Fruit fly (Drosophila melanogaster) whole organism, embryonic: Measurements from ENCODE around the gene CG34398.

ENCODE experiments used
- ATbp ChIP-seq: fragments of 200-800 bp; sonication (Bioruptor generic); optimal IDR thresholded peaks from 2 replicates; lab custom pipeline; 2017; ENCODE audit warnings: missing biosample characterization, mild to moderate bottlenecking, missing genetic modification characterization, missing genetic modification reagents
- Ada2b ChIP-seq: fragments of 200-800 bp; sonication (Bioruptor generic); IDR thresholded peaks from 2 replicates; pipeline ENCODE4 v1.3.6; 2022; ENCODE audit warnings: missing biosample characterization, missing genetic modification characterization
- CG10462 ChIP-seq: fragments of 200-800 bp; sonication (Bioruptor generic); optimal IDR thresholded peaks from 2 replicates; lab custom pipeline; 2016; ENCODE audit warnings: missing biosample characterization, missing genetic modification characterization
- CG10979 ChIP-seq: fragments of 200-800 bp; sonication (Bioruptor generic); optimal IDR thresholded peaks from 2 replicates; lab custom pipeline; 2018; ENCODE audit warnings: missing biosample characterization, mild to moderate bottlenecking, missing genetic modification characterization, moderate library complexity
- CG12744 ChIP-seq: fragments of 200-800 bp; sonication (Bioruptor generic); optimal IDR thresholded peaks from 2 replicates; lab custom pipeline; 2016; ENCODE audit warnings: missing biosample characterization, missing genetic modification characterization
- CG12769 ChIP-seq: fragments of 200-800 bp; sonication (Bioruptor generic); optimal IDR thresholded peaks from 2 replicates; lab custom pipeline; 2019; ENCODE audit warnings: missing biosample characterization, mild to moderate bottlenecking, missing genetic modification characterization, moderate library complexity
- CG17829 ChIP-seq: fragments of 200-800 bp; optimal IDR thresholded peaks from 2 replicates; lab custom pipeline; 2019; ENCODE audit warnings: missing biosample characterization, mild to moderate bottlenecking, missing genetic modification characterization, moderate library complexity
- CG18476 ChIP-seq: fragments of 200-800 bp; sonication (Bioruptor generic); optimal IDR thresholded peaks from 2 replicates; lab custom pipeline; 2016; ENCODE audit warnings: missing biosample characterization, mild to moderate bottlenecking, missing genetic modification characterization
- CG3281 ChIP-seq: fragments of 200-800 bp; sonication (Bioruptor generic); optimal IDR thresholded peaks from 3 replicates; lab custom pipeline; 2017; ENCODE audit warnings: missing biosample characterization, mild to moderate bottlenecking, missing genetic modification characterization
- CG34422 ChIP-seq: fragments of 200-800 bp; sonication (Bioruptor generic); IDR thresholded peaks from 3 replicates; pipeline ENCODE4 v1.3.6; 2022; ENCODE audit warnings: missing biosample characterization, missing genetic modification characterization
- CG6683 ChIP-seq: fragments of 200-800 bp; sonication (Bioruptor generic); optimal IDR thresholded peaks from 2 replicates; lab custom pipeline; 2017; ENCODE audit warnings: missing biosample characterization, mild to moderate bottlenecking, missing genetic modification characterization, missing genetic modification reagents
- CG7786 ChIP-seq: fragments of 200-800 bp; sonication (Bioruptor generic); optimal IDR thresholded peaks from 2 replicates; lab custom pipeline; 2016; ENCODE audit warnings: missing biosample characterization, missing genetic modification characterization
- CG8388 ChIP-seq: fragments of 200-800 bp; sonication (Bioruptor generic); optimal IDR thresholded peaks from 2 replicates; lab custom pipeline; 2019; ENCODE audit warnings: missing biosample characterization, mild to moderate bottlenecking, missing genetic modification characterization, moderate library complexity
- CG9727 ChIP-seq: fragments of 200-800 bp; sonication (Bioruptor generic); optimal IDR thresholded peaks from 3 replicates; lab custom pipeline; 2017; ENCODE audit warnings: missing biosample characterization, mild to moderate bottlenecking, missing genetic modification characterization
- D19A ChIP-seq: fragments of 200-800 bp; optimal IDR thresholded peaks from 3 replicates; lab custom pipeline; 2019; ENCODE audit warnings: missing biosample characterization, mild to moderate bottlenecking, missing genetic modification characterization, moderate library complexity
- Deaf1 ChIP-seq: fragments of 200-800 bp; optimal IDR thresholded peaks from 3 replicates; lab custom pipeline; 2019; ENCODE audit warnings: missing biosample characterization, mild to moderate bottlenecking, missing genetic modification characterization, moderate library complexity
- Dll ChIP-seq: fragments of 200-800 bp; sonication (Bioruptor generic); IDR thresholded peaks from 4 replicates; pipeline ENCODE4 v1.3.6; 2022; ENCODE audit warnings: missing biosample characterization, missing genetic modification characterization; ENCODE audit not compliant: partially characterized antibody
- HHEX ChIP-seq: fragments of 200-800 bp; sonication (Bioruptor generic); optimal IDR thresholded peaks from 3 replicates; lab custom pipeline; 2017; ENCODE audit warnings: missing biosample characterization, mild to moderate bottlenecking, missing genetic modification characterization, missing genetic modification reagents
- HLHmδ ChIP-seq: fragments of 200-800 bp; sonication (Bioruptor generic); optimal IDR thresholded peaks from 2 replicates; lab custom pipeline; 2018; ENCODE audit warnings: missing biosample characterization, mild to moderate bottlenecking, missing genetic modification characterization, moderate library complexity
- Hey ChIP-seq: fragments of 200-800 bp; sonication (Bioruptor generic); optimal IDR thresholded peaks from 3 replicates; lab custom pipeline; 2018; ENCODE audit warnings: missing biosample characterization, mild to moderate bottlenecking, missing genetic modification characterization
- NFAT ChIP-seq: fragments of 200-800 bp; sonication (Bioruptor generic); IDR thresholded peaks from 2 replicates; pipeline ENCODE4 v1.3.6; 2022; ENCODE audit warnings: missing biosample characterization, missing genetic modification characterization
- Poxn ChIP-seq: fragments of 200-800 bp; sonication (Bioruptor generic); IDR thresholded peaks from 2 replicates; pipeline ENCODE4 v1.3.6; 2022; ENCODE audit warnings: missing biosample characterization, missing genetic modification characterization
- Spps ChIP-seq: fragments of 200-800 bp; sonication (Bioruptor generic); optimal IDR thresholded peaks from 2 replicates; lab custom pipeline; 2018; ENCODE audit warnings: missing biosample characterization, mild to moderate bottlenecking, missing genetic modification characterization
- Vsx1 ChIP-seq: fragments of 200-800 bp; sonication (Bioruptor generic); optimal IDR thresholded peaks from 2 replicates; lab custom pipeline; 2017; ENCODE audit warnings: missing biosample characterization, mild to moderate bottlenecking, missing genetic modification characterization, missing genetic modification reagents
- Xrp1 ChIP-seq: fragments of 200-800 bp; sonication (Bioruptor generic); IDR thresholded peaks from 2 replicates; pipeline ENCODE4 v1.3.6; 2022; ENCODE audit warnings: missing biosample characterization, missing genetic modification characterization
- amos ChIP-seq: fragments of 200-800 bp; sonication (Bioruptor generic); IDR thresholded peaks from 2 replicates; pipeline ENCODE4 v1.3.6; 2022; ENCODE audit warnings: missing biosample characterization, missing genetic modification characterization; ENCODE audit not compliant: partially characterized antibody
- br ChIP-seq: fragments of >200 bp; optimal IDR thresholded peaks from 2 replicates; lab custom pipeline; 2017
- chinmo ChIP-seq: fragments of 200-800 bp; sonication (Bioruptor generic); IDR thresholded peaks from 4 replicates; pipeline ENCODE4 v1.3.6; 2022; ENCODE audit warnings: missing biosample characterization, missing genetic modification characterization; ENCODE audit not compliant: partially characterized antibody
- corto ChIP-seq: fragments of 200-800 bp; sonication (Bioruptor generic); optimal IDR thresholded peaks from 2 replicates; lab custom pipeline; 2016; ENCODE audit warnings: missing biosample characterization, mild to moderate bottlenecking, missing genetic modification characterization, moderate library complexity
- cwo ChIP-seq: fragments of 200-800 bp; sonication (Bioruptor generic); optimal IDR thresholded peaks from 3 replicates; lab custom pipeline; 2017; ENCODE audit warnings: missing biosample characterization, missing genetic modification characterization, mild to moderate bottlenecking, moderate library complexity, missing genetic modification reagents
- dpn ChIP-seq, 2 experiments: fragments of 200-800 bp; sonication (Bioruptor generic); optimal IDR thresholded peaks; 3 replicates each; lab custom pipeline; 2016; ENCODE audit warnings: missing biosample characterization in 2 of 2, missing genetic modification characterization in 2 of 2
- eyg ChIP-seq: fragments of 200-800 bp; sonication (Bioruptor generic); optimal IDR thresholded peaks from 3 replicates; lab custom pipeline; 2016; ENCODE audit warnings: missing biosample characterization, missing genetic modification characterization
- ftz-f1 ChIP-seq: fragments of 200-800 bp; sonication (Bioruptor generic); optimal IDR thresholded peaks from 2 replicates; lab custom pipeline; 2016; ENCODE audit warnings: missing biosample characterization, missing genetic modification characterization
- gcm ChIP-seq: fragments of 200-800 bp; sonication (Bioruptor generic); optimal IDR thresholded peaks from 2 replicates; lab custom pipeline; 2019; ENCODE audit warnings: missing biosample characterization, mild to moderate bottlenecking, missing genetic modification characterization, moderate library complexity
- gem ChIP-seq: fragments of 200-800 bp; sonication (Bioruptor generic); optimal IDR thresholded peaks from 2 replicates; lab custom pipeline; 2019; ENCODE audit warnings: missing biosample characterization, mild to moderate bottlenecking, missing genetic modification characterization, moderate library complexity
- grn ChIP-seq: fragments of 200-800 bp; sonication (Bioruptor generic); optimal IDR thresholded peaks from 3 replicates; lab custom pipeline; 2017; ENCODE audit warnings: missing biosample characterization, missing genetic modification characterization
- gsb-n ChIP-seq: fragments of 200-800 bp; sonication (Bioruptor generic); optimal IDR thresholded peaks from 3 replicates; lab custom pipeline; 2018; ENCODE audit warnings: missing biosample characterization, mild to moderate bottlenecking, missing genetic modification characterization
- kay ChIP-seq: fragments of 200-800 bp; sonication (Bioruptor generic); optimal IDR thresholded peaks from 2 replicates; lab custom pipeline; 2016; ENCODE audit warnings: missing biosample characterization, missing genetic modification characterization
- kni ChIP-seq: fragments of 200-800 bp; sonication (Bioruptor generic); optimal IDR thresholded peaks from 3 replicates; lab custom pipeline; 2017; ENCODE audit warnings: mild to moderate bottlenecking, missing biosample characterization, missing genetic modification reagents, missing genetic modification characterization
- lbe ChIP-seq: fragments of 200-800 bp; sonication (Bioruptor generic); optimal IDR thresholded peaks from 2 replicates; lab custom pipeline; 2016; ENCODE audit warnings: missing biosample characterization, mild to moderate bottlenecking, missing genetic modification characterization
- nau ChIP-seq: fragments of 200-800 bp; sonication (Bioruptor generic); optimal IDR thresholded peaks from 3 replicates; lab custom pipeline; 2017; ENCODE audit warnings: missing biosample characterization, mild to moderate bottlenecking, missing genetic modification characterization, missing genetic modification reagents
- nerfin-1 ChIP-seq: fragments of 200-800 bp; sonication (Bioruptor generic); optimal IDR thresholded peaks from 3 replicates; lab custom pipeline; 2019; ENCODE audit warnings: missing biosample characterization, mild to moderate bottlenecking, missing genetic modification characterization, moderate library complexity
- nom ChIP-seq: fragments of 200-800 bp; sonication (Bioruptor generic); optimal IDR thresholded peaks from 2 replicates; lab custom pipeline; 2017; ENCODE audit warnings: missing biosample characterization, missing genetic modification characterization, mild to moderate bottlenecking, moderate library complexity, missing genetic modification reagents
- schlank ChIP-seq: fragments of 200-800 bp; sonication (Bioruptor generic); optimal IDR thresholded peaks from 2 replicates; lab custom pipeline; 2018; ENCODE audit warnings: missing biosample characterization, mild to moderate bottlenecking, missing genetic modification characterization
- sens ChIP-seq: fragments of 200-800 bp; sonication (Bioruptor generic); peaks from one replicate; lab custom pipeline; 2016; ENCODE audit warnings: missing biosample characterization, missing genetic modification characterization
- vvl ChIP-seq: fragments of 200-800 bp; sonication (Bioruptor generic); IDR thresholded peaks from 2 replicates; pipeline ENCODE4 v1.3.6; 2022; ENCODE audit warnings: missing biosample characterization, missing genetic modification characterization
- zen2 ChIP-seq: fragments of 200-800 bp; sonication (Bioruptor generic); IDR thresholded peaks from 3 replicates; pipeline ENCODE4 v1.3.6; 2022; ENCODE audit warnings: missing biosample characterization, missing genetic modification characterization; ENCODE audit not compliant: partially characterized antibody

Gene CG34398

DNA sequence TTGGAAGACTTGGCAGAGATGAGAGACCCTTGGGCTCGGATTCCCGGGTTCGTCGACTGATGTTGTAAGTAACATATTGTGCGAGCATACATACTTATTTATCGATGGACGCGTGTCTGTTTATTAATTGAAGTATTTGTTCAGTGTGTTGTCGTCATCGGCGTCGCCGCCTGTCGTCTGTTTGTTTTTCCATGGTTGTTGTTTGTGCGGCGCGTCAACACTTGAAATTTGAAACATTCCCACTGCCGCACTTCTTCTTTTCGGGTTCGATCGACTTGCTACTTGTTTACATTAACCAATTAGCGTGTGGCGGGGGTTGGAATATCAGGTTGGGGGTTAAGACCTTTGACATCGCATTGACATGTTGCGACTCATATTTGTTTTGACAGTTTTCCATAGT lies 46.4 kb upstream of the CG34398 start (continued):
- no peak for TF ChIP-seq ftz-f1
- peak; percentile 60 for TF ChIP-seq D19A
- peak; percentile 77 for TF ChIP-seq Spps
- no peak for TF ChIP-seq kay (GFP tag; lab: Kevin White, UChicago)

DNA sequence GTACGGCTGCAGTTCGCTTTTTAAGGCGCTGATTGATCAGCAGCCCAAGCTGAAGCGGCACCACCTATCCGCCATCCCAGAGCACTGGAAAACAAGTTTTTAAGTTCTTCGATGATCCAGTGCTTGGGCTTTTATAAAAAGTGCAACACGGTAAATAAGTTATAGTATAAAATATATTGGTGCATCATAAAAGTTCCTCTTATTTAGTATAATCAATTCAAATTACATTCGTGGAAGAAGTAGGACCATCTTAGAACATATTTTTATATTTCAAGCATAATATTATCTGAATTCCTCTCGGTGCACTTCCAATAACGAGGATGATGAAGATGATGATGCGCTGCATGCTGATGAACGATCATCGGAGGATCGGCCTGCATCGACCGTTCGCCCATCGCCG lies 43.1 kb upstream of the CG34398 start:
- no peak for TF ChIP-seq Ada2b (GFP tag; lab: Robert Waterston, UW)
- TF ChIP-seq dpn (GFP tag; optimal IDR thresholded peaks at IDR 0.05; lab: Kevin White, UChicago): no peak
- no peak for TF ChIP-seq Poxn (GFP tag; lab: Robert Waterston, UW)
- TF ChIP-seq lbe: peak; percentile 36
- TF ChIP-seq CG10979 (tag; lab: Kevin White, UChicago): no peak
- no peak for TF ChIP-seq eyg
- TF ChIP-seq nom (GFP tag; lab: Kevin White, UChicago): peak; percentile 5
- TF ChIP-seq CG3281: no peak
- TF ChIP-seq, all 482 proteins: peak for 2

DNA sequence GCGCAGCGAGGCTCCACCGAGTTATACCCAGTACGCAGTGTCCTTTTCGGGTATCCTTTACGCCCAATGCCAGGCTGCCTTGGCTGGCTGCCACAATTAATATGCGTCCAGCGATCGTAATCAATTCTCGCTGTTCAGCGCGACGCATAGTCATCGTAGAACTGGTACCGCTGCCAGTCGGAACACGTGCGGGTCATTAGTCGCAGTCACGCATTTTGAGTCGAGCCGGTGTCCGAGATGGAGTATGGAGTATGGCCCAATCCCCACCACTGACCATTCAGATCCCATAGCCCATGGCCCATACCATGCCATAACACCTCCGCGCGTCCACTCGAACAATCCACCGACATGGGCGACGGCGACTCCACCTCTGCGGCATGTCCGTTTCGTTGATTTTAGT lies 40.8 kb upstream of the CG34398 start:
- TF ChIP-seq HLHmδ (GFP tag; lab: Kevin White, UChicago) (peak; percentile 25), chinmo (GFP tag; lab: Robert Waterston, UW) (0 out of 4 replicates have a peak, but pooled peaks have one; percentile 14), grn (GFP tag; lab: Kevin White, UChicago) (peak; percentile 16), kni (GFP tag; lab: Kevin White, UChicago) (peak; percentile 80), CG7786 (GFP tag; lab: Kevin White, UChicago) (no peak), amos (GFP tag; lab: Robert Waterston, UW) (0 out of 2 replicates have a peak, but pooled peaks have one; percentile 14), Vsx1 (GFP tag; lab: Kevin White, UChicago) (no peak), CG17829 (no peak), CG12744 (no peak), corto (no peak), Hey (tag; lab: Kevin White, UChicago) (peak; percentile 57), gcm (GFP tag; lab: Kevin White, UChicago) (peak; percentile 28), vvl (GFP tag; lab: Robert Waterston, UW) (0 out of 2 replicates have a peak, but pooled peaks have one; percentile 62), cwo (GFP tag; lab: Kevin White, UChicago) (peak; percentile 59), gsb-n (tag; lab: Kevin White, UChicago) (peak; percentile 21), Dll (0 out of 4 replicates have a peak, but pooled peaks have one; percentile 27)

DNA sequence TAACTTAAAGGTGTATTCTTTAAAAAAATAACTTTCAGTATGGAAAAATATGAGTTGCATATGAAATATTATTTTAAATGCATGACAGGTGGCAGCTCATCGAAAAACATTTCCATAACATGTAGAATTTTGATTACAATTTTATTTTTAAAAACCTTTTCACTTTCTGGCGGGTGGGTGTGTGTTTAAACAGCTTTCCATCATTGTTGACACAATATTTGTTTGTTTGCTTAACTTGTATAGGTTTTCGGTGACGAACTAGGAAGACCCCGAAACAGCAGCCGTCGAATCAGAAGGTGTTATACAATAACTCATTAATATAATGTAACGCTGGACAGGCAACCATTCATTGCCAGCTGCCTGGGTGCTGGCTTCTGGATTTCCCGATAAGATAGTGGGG lies 38.7 kb upstream of the CG34398 start:
- no peak for TF ChIP-seq Deaf1 (tag; lab: Kevin White, UChicago)
- TF ChIP-seq zen2 (GFP tag; lab: Robert Waterston, UW): no peak
- peak; percentile 77 for TF ChIP-seq sens
- peak; percentile 24 for TF ChIP-seq grn (GFP tag; lab: Kevin White, UChicago)
- no peak for TF ChIP-seq CG34422 (GFP tag; lab: Robert Waterston, UW)
- peak; percentile 22 for TF ChIP-seq CG12769 (tag; lab: Kevin White, UChicago)
- peak; percentile 36 for TF ChIP-seq gem
- peak; percentile 34 for TF ChIP-seq schlank (tag; lab: Kevin White, UChicago)
- no peak for TF ChIP-seq CG10462 (GFP tag; lab: Kevin White, UChicago)
- peak; percentile 3 for TF ChIP-seq CG8388 (GFP tag; lab: Kevin White, UChicago)
- TF ChIP-seq Spps: peak; percentile 46
- no peak for TF ChIP-seq br (lab: Kevin White, UChicago)
- TF ChIP-seq nau (GFP tag; lab: Kevin White, UChicago): peak; percentile 11
- TF ChIP-seq HHEX (GFP tag; lab: Kevin White, UChicago): peak; percentile 41
- TF ChIP-seq Xrp1: peak; percentile 51
- TF ChIP-seq CG3281: peak; percentile 58
- no peak for TF ChIP-seq CG18476 (GFP tag; lab: Kevin White, UChicago)
- TF ChIP-seq CG9727 (GFP tag; lab: Kevin White, UChicago): peak; percentile 37
- no peak for TF ChIP-seq NFAT
- TF ChIP-seq CG6683: no peak
- TF ChIP-seq ATbp: peak; percentile 76
- TF ChIP-seq nerfin-1: peak; percentile 41
